Fruit fly (Drosophila melanogaster) Kc167 (cell line): ENCODE results near the gene Adgf-D.

Experiments
- h ChIP-seq: fragments of >200 bp; optimal IDR thresholded peaks from 3 replicates; lab custom pipeline; 2018; ENCODE audit warnings: missing external identifiers
- ttk ChIP-seq: sonication (Bioruptor generic); optimal IDR thresholded peaks from 2 replicates; lab custom pipeline; 2017; ENCODE audit warnings: missing external identifiers

- TF ChIP-seq h (lab: Kevin White, UChicago) (no peak), ttk (lab: Kevin White, UChicago) (no peak)
Observed at dm6 chr3R:13726795-13727194, 21.6 kb upstream of the Adgf-D start.
